Worm (Caenorhabditis elegans): ENCODE results near the gene F21C10.10.
A peak's percentile ranks its signal among the peaks of the same experiment; 100 is the strongest.

The F21C10.10 gene

DNA sequence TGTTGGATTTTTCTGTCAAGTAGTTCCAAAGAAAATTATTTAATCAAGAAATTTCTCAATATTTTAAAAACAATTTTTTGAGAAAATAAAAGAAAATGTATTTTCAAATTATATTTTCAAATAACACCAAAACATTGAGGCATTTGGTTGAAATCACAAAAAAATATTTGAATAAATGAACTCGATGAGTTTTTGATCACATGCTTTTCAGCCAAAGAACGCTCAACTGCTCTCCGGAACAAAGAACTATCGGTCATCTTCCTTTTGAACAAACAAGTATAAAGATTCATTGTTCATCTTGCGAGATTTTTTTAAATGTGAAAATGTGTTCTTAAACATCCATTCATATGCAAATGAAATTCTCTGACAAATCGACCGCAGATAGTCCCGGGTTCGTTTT lies 1.1 kb upstream of the F21C10.10 start:
- TF ChIP-seq fkh-10 (GFP tag; optimal IDR thresholded peaks at IDR 0.05) = peak; percentile 41
- TF ChIP-seq skn-1 (tag; optimal IDR thresholded peaks at IDR 0.05) = no peak
- peak; percentile 61 for TF ChIP-seq pqm-1 (tag; optimal IDR thresholded peaks at IDR 0.05)
- TF ChIP-seq mdl-1 (tag; optimal IDR thresholded peaks at IDR 0.05) = no peak
- no peak for TF ChIP-seq nhr-77 (tag; optimal IDR thresholded peaks at IDR 0.05)
- peak; percentile 50 for TF ChIP-seq pha-4 (tag; optimal IDR thresholded peaks at IDR 0.05)
- no peak for TF ChIP-seq zag-1 (tag; optimal IDR thresholded peaks at IDR 0.05)
- no peak for TF ChIP-seq ceh-16 (tag; optimal IDR thresholded peaks at IDR 0.05)
- no peak for TF ChIP-seq egl-27 (tag; optimal IDR thresholded peaks at IDR 0.05)
- TF ChIP-seq unc-62 (GFP tag; optimal IDR thresholded peaks at IDR 0.05) = no peak

DNA sequence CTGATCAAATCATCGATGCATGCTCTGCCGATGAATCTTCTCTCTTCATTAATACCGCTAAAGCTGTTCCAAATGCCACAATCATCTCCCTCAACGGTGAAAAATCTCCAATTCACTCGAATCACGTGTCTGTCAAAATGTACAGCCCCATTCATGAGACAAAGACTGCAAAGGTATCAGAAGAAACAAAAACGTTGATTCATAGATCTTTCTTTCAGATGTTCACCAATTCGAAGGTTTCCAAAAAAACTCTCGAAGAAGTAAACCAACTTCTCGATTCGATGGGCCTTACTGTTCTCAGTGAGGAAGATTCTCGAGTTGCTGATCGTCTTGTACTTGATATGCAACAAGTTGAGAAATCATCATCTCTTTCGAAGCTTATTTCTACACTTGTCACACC lies 607 bp downstream of the F21C10.10 start:
- TF ChIP-seq snpc-4 (tag; optimal IDR thresholded peaks at IDR 0.05) = no peak
- no peak for TF ChIP-seq jun-1 (tag; optimal IDR thresholded peaks at IDR 0.05)
- no peak for TF ChIP-seq ceh-82 (tag; optimal IDR thresholded peaks at IDR 0.05)
- TF ChIP-seq nhr-43 (tag; optimal IDR thresholded peaks at IDR 0.05; ENCODE audit: poor library complexity, severe bottlenecking) = no peak
- TF ChIP-seq elt-3 (tag; optimal IDR thresholded peaks at IDR 0.05) = no peak
- TF ChIP-seq nhr-23 (tag; optimal IDR thresholded peaks at IDR 0.05) = no peak
- no peak for TF ChIP-seq nhr-76 (tag; optimal IDR thresholded peaks at IDR 0.05)
- TF ChIP-seq lin-39 (tag; optimal IDR thresholded peaks at IDR 0.05) = peak; percentile 20
- TF ChIP-seq ama-1 (optimal IDR thresholded peaks at IDR 0.05) = peak; percentile 55
- TF ChIP-seq nhr-77 (tag; optimal IDR thresholded peaks at IDR 0.05) = no peak

DNA sequence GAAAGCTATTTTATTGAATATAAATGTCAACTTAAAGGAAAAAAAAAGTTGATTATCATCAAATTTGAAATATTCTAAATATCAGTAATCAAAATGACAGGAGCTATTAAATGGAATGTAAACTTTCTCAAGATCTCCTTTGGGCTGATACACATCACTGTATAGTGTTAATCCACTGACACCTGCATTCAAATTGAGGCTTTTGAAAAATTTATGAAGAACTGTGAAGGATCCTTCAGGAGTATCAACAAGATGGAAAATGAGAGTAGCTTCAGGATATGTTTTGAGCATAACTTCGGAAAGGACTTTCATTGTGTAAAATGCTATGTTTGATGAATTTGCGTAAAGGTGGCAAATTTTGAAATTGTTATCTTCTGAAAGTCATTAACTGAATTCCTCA lies 1.1 kb downstream of the F21C10.10 start:
- TF ChIP-seq ceh-16 (tag; optimal IDR thresholded peaks at IDR 0.05) (no peak), aly-2 (tag; optimal IDR thresholded peaks at IDR 0.05) (no peak)

DNA sequence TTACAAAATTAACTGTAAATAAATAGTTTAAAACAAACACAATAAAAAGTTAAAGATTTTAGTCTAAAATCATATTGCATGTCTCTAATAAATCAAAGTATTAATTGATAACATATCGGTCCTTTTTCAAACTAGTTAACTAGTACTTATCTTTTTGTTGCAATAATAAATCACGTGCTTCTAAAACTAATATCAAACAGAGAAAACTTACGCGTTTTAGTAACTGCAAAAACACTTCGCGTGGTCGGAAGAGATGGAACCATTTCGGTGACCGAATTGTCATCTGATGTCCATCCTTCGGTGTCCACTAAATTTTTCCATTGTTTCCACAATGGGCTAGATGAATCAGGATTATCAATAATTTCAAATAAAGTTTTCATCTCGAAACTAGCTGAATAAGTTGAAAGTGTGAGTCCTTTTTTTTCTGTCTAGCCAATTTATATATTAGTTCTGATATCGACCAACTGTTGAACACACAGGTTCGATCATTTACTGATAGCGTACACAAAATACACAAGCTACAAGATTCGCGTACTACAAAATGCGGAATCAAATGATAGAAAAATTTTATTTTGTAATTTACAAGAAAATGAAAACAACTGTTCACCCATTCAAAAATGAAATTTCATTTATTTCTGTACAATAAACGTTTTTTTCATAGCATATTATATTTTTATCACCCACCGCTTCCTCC lies 2.4 kb downstream of the F21C10.10 start, which contains the start of gene F21C10.9:
TSS of gene F21C10.9 (minus strand) at position 417 of the 694 bp plus-strand sequence.
- peak; percentile 12 for TF ChIP-seq pha-4 (tag; optimal IDR thresholded peaks at IDR 0.05)
- TF ChIP-seq elt-2 (tag; optimal IDR thresholded peaks at IDR 0.05) = peak; percentile 25
- TF ChIP-seq aly-2 (tag; optimal IDR thresholded peaks at IDR 0.05) = no peak
- TF ChIP-seq egl-5 (tag; optimal IDR thresholded peaks at IDR 0.05) = no peak

DNA sequence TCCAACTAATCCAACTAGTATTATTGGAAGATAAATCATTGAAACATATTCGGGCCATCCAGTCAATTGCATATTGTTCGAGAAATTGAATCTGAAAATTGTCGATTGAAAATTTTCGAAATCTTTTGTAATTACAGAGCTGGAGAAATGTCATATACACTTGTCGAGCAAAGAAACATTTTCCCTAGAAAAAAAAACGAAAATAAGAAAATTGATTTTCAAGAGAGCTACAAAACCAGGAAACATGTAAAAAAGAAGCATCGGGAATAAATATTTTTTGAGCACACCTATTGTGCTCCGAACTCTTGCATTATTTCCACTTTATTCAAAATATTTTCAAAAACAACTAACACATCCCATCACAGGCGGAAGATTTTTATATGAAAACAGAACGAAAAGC lies 5.0 kb downstream of the F21C10.10 start, which contains the start of gene frpr-6:
TSS of gene frpr-6 (minus strand) at position 101 of the 400 bp plus-strand sequence.
- TF ChIP-seq skn-1 (tag; optimal IDR thresholded peaks at IDR 0.05) (no peak), ZK546.5 (tag; optimal IDR thresholded peaks at IDR 0.05) (no peak), R02D3.7 (tag; optimal IDR thresholded peaks at IDR 0.05) (no peak), nhr-23 (tag; optimal IDR thresholded peaks at IDR 0.05) (no peak), mdl-1 (tag; optimal IDR thresholded peaks at IDR 0.05) (no peak), ceh-16 (tag; optimal IDR thresholded peaks at IDR 0.05) (no peak), egl-5 (tag; optimal IDR thresholded peaks at IDR 0.05) (no peak), lin-15B (tag; optimal IDR thresholded peaks at IDR 0.05) (no peak), eor-1 (tag; optimal IDR thresholded peaks at IDR 0.05) (no peak), pha-4 (tag; optimal IDR thresholded peaks at IDR 0.05) (no peak), ceh-82 (tag; optimal IDR thresholded peaks at IDR 0.05) (no peak), nfya-1 (tag; optimal IDR thresholded peaks at IDR 0.05; ENCODE audit: insufficient read depth) (no peak), elt-1 (tag; optimal IDR thresholded peaks at IDR 0.05) (no peak), nhr-237 (tag; optimal IDR thresholded peaks at IDR 0.05) (no peak), unc-39 (tag; optimal IDR thresholded peaks at IDR 0.05) (no peak), mml-1 (tag; optimal IDR thresholded peaks at IDR 0.05) (no peak), elt-3 (tag; optimal IDR thresholded peaks at IDR 0.05) (no peak)

DNA sequence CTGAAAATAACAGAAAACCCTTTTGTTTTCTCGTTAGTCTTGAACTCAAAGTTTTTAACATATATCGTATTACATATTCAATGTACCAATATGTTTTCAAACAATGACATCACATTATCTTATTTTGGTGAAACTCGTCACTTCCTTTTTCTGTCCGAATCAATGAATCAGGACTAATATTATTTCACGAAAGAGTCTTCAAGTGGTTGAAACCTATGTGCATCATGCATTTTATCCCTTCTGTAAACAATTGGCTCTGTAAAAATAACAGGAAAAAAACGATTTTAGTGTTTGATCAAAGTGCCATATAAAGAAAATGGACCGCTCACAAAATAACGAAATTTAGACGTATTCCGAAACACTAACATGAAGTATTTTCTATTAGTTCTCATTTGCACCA lies 12.2 kb downstream of the F21C10.10 start, which contains the start of gene F21C10.18:
TSS of gene F21C10.18 (plus strand) at position 301 of the 400 bp plus-strand sequence.
- TF ChIP-seq fkh-10 (GFP tag; optimal IDR thresholded peaks at IDR 0.05) (no peak), pha-4 (tag; optimal IDR thresholded peaks at IDR 0.05) (no peak), R02D3.7 (tag; optimal IDR thresholded peaks at IDR 0.05) (no peak), ZK546.5 (tag; optimal IDR thresholded peaks at IDR 0.05) (no peak), nhr-25 (tag; optimal IDR thresholded peaks at IDR 0.05) (no peak), nhr-11 (tag; optimal IDR thresholded peaks at IDR 0.05) (no peak), unc-39 (tag; optimal IDR thresholded peaks at IDR 0.05) (no peak), mdl-1 (tag; optimal IDR thresholded peaks at IDR 0.05) (no peak), daf-12 (tag; optimal IDR thresholded peaks at IDR 0.05) (no peak), unc-62 (GFP tag; optimal IDR thresholded peaks at IDR 0.05) (no peak)
